Worm (Caenorhabditis elegans): ENCODE data around the gene str-146.

ce11 chrV:8046706-8047105 is 48.6 kb downstream of the str-146 start, which contains the start of gene ZC513.3:
- TF ChIP-seq T22C8.4 (GFP tag; IDR thresholded peaks at IDR 0.05) (no peak), klf-2 (GFP tag; conservative IDR thresholded peaks at IDR 0.05) (no peak), ztf-29 (GFP tag; IDR thresholded peaks at IDR 0.05) (no peak), med-1 (GFP tag; optimal IDR thresholded peaks at IDR 0.05; ENCODE audit: insufficient read depth) (no peak), flt-1 (GFP tag; IDR thresholded peaks at IDR 0.05) (no peak), cog-1 (tag; optimal IDR thresholded peaks at IDR 0.05) (no peak), ref-1 (GFP tag; conservative IDR thresholded peaks at IDR 0.05) (no peak), tab-1 (GFP tag; IDR thresholded peaks at IDR 0.05) (no peak), ztf-23 (GFP tag; IDR thresholded peaks at IDR 0.05) (no peak)

Measured in whole organism, midembryonic.